Fruit fly (Drosophila melanogaster) whole organism, embryonic: ENCODE results near the gene CG43693.

Experiments used
- Bteb2 ChIP-seq: fragments of 200-800 bp; sonication (Bioruptor generic); optimal IDR thresholded peaks from 2 replicates; lab custom pipeline; 2016; ENCODE audit warnings: missing biosample characterization, missing genetic modification characterization
- CG10147 ChIP-seq: fragments of 200-800 bp; sonication (Bioruptor generic); optimal IDR thresholded peaks from 2 replicates; lab custom pipeline; 2019; ENCODE audit warnings: missing biosample characterization, mild to moderate bottlenecking, missing genetic modification characterization, moderate library complexity
- CG11398 ChIP-seq: fragments of 200-800 bp; sonication (Bioruptor generic); optimal IDR thresholded peaks from 2 replicates; lab custom pipeline; 2016; ENCODE audit warnings: missing biosample characterization, missing genetic modification characterization
- CG12942 ChIP-seq: fragments of 200-800 bp; sonication (Bioruptor generic); optimal IDR thresholded peaks from 3 replicates; lab custom pipeline; 2016; ENCODE audit warnings: missing biosample characterization, missing genetic modification characterization
- CG32767 ChIP-seq: fragments of 200-800 bp; sonication (Bioruptor generic); IDR thresholded peaks from 2 replicates; pipeline ENCODE4 v1.3.6; 2022; ENCODE audit warnings: missing biosample characterization, missing genetic modification characterization
- CG6791 ChIP-seq: fragments of 200-800 bp; sonication (Bioruptor generic); IDR thresholded peaks from 3 replicates; pipeline ENCODE4 v1.3.6; 2022; ENCODE audit warnings: missing biosample characterization, missing genetic modification characterization; ENCODE audit not compliant: partially characterized antibody
- CG7745 ChIP-seq: fragments of 200-800 bp; sonication (Bioruptor generic); optimal IDR thresholded peaks from 2 replicates; lab custom pipeline; 2018; ENCODE audit warnings: missing biosample characterization, mild to moderate bottlenecking, missing genetic modification characterization, moderate library complexity
- CG7963 ChIP-seq: fragments of 200-800 bp; sonication (Bioruptor generic); IDR thresholded peaks from 3 replicates; pipeline ENCODE4 v1.3.6; 2022; ENCODE audit warnings: missing biosample characterization, missing genetic modification characterization; ENCODE audit not compliant: partially characterized antibody
- CG8765 ChIP-seq: fragments of 200-800 bp; sonication (Bioruptor generic); IDR thresholded peaks from 2 replicates; pipeline ENCODE4 v1.3.6; 2022; ENCODE audit warnings: missing biosample characterization, missing genetic modification characterization
- CG9727 ChIP-seq: fragments of 200-800 bp; sonication (Bioruptor generic); optimal IDR thresholded peaks from 3 replicates; lab custom pipeline; 2017; ENCODE audit warnings: missing biosample characterization, mild to moderate bottlenecking, missing genetic modification characterization
- CG9797 ChIP-seq: fragments of 200-800 bp; sonication (Bioruptor generic); optimal IDR thresholded peaks from 3 replicates; lab custom pipeline; 2018; ENCODE audit warnings: missing biosample characterization, mild to moderate bottlenecking, missing genetic modification characterization
- CG9817 ChIP-seq: fragments of 200-800 bp; sonication (Bioruptor generic); optimal IDR thresholded peaks from 2 replicates; lab custom pipeline; 2018; ENCODE audit warnings: missing biosample characterization, mild to moderate bottlenecking, missing genetic modification characterization, moderate library complexity
- Chrac-16 ChIP-seq: fragments of 200-800 bp; sonication (Bioruptor generic); optimal IDR thresholded peaks from 3 replicates; lab custom pipeline; 2016; ENCODE audit warnings: missing biosample characterization, missing genetic modification characterization
- D ChIP-seq, 2 experiments: fragments of 200-800 bp in 1 of 2; fragments of >200 bp in 1 of 2; sonication (Bioruptor generic) in 1 of 2; optimal IDR thresholded peaks; 2 replicates in 1 of 2; 3 replicates in 1 of 2; lab custom pipeline; 2017; ENCODE audit warnings: mild to moderate bottlenecking in 1 of 2, missing biosample characterization in 1 of 2, missing genetic modification characterization in 1 of 2, missing genetic modification reagents in 1 of 2
- Fer2 ChIP-seq: fragments of 200-800 bp; sonication (Bioruptor generic); optimal IDR thresholded peaks from 2 replicates; lab custom pipeline; 2018; ENCODE audit warnings: missing biosample characterization, mild to moderate bottlenecking, missing genetic modification characterization, moderate library complexity
- GATAe ChIP-seq: fragments of 200-800 bp; sonication (Bioruptor generic); conservative IDR thresholded peaks from 2 replicates; pipeline ENCODE4 v1.3.6; 2022; ENCODE audit warnings: missing biosample characterization, missing genetic modification characterization
- HLH54F ChIP-seq: fragments of 200-800 bp; sonication (Bioruptor generic); optimal IDR thresholded peaks from 3 replicates; lab custom pipeline; 2016; ENCODE audit warnings: missing biosample characterization, missing genetic modification characterization
- Med ChIP-seq: fragments of 200-800 bp; sonication (Bioruptor generic); peaks from one replicate; lab custom pipeline; 2016; ENCODE audit warnings: missing biosample characterization, missing genetic modification characterization, mild to moderate bottlenecking, inconsistent platforms, moderate library complexity
- NC2α ChIP-seq: fragments of 200-800 bp; sonication (Bioruptor generic); optimal IDR thresholded peaks from 2 replicates; lab custom pipeline; 2016; ENCODE audit warnings: missing biosample characterization, missing genetic modification characterization
- NC2β ChIP-seq: fragments of 200-800 bp; sonication (Bioruptor generic); optimal IDR thresholded peaks from 2 replicates; lab custom pipeline; 2016; ENCODE audit warnings: missing biosample characterization, missing genetic modification characterization
- Neu2 ChIP-seq: fragments of 200-800 bp; sonication (Bioruptor generic); optimal IDR thresholded peaks from 3 replicates; lab custom pipeline; 2016; ENCODE audit warnings: missing biosample characterization, missing genetic modification characterization, borderline replicate concordance
- Opbp ChIP-seq: fragments of 200-800 bp; sonication (Bioruptor generic); IDR thresholded peaks from 3 replicates; pipeline ENCODE4 v1.3.6; 2022; ENCODE audit warnings: missing biosample characterization, missing genetic modification characterization; ENCODE audit not compliant: partially characterized antibody
- Ptx1 ChIP-seq: fragments of 200-800 bp; sonication (Bioruptor generic); IDR thresholded peaks from 2 replicates; pipeline ENCODE4 v1.3.6; 2022; ENCODE audit warnings: missing biosample characterization, missing genetic modification characterization
- abd-A ChIP-seq: fragments of 200-800 bp; sonication (Bioruptor generic); optimal IDR thresholded peaks from 3 replicates; lab custom pipeline; 2019; ENCODE audit warnings: missing biosample characterization, mild to moderate bottlenecking, missing genetic modification characterization, moderate library complexity
- amos ChIP-seq: fragments of 200-800 bp; sonication (Bioruptor generic); IDR thresholded peaks from 2 replicates; pipeline ENCODE4 v1.3.6; 2022; ENCODE audit warnings: missing biosample characterization, missing genetic modification characterization; ENCODE audit not compliant: partially characterized antibody
- ato ChIP-seq: fragments of 200-800 bp; sonication (Bioruptor generic); IDR thresholded peaks from 2 replicates; pipeline ENCODE4 v1.3.6; 2022; ENCODE audit warnings: missing biosample characterization, missing genetic modification characterization; ENCODE audit not compliant: partially characterized antibody
- bbx ChIP-seq: fragments of 200-800 bp; sonication (Bioruptor generic); IDR thresholded peaks from 2 replicates; pipeline ENCODE4 v1.3.6; 2022; ENCODE audit warnings: missing biosample characterization, missing genetic modification characterization; ENCODE audit not compliant: partially characterized antibody
- btn ChIP-seq: fragments of 200-800 bp; sonication (Bioruptor generic); optimal IDR thresholded peaks from 2 replicates; lab custom pipeline; 2016; ENCODE audit warnings: missing biosample characterization, missing genetic modification characterization
- cad ChIP-seq: fragments of >200 bp; optimal IDR thresholded peaks from 2 replicates; lab custom pipeline; 2017; ENCODE audit warnings: missing biosample characterization, missing genetic modification characterization
- dysf ChIP-seq: fragments of 200-800 bp; sonication (Bioruptor generic); IDR thresholded peaks from 3 replicates; pipeline ENCODE4 v1.3.6; 2022; ENCODE audit warnings: missing biosample characterization, missing genetic modification characterization
- insv ChIP-seq, 2 experiments: fragments of 200-800 bp; sonication (Bioruptor generic); optimal IDR thresholded peaks; 3 replicates each; lab custom pipeline; 2016 to 2018; ENCODE audit warnings: missing biosample characterization in 2 of 2, missing genetic modification characterization in 2 of 2
- kni ChIP-seq: fragments of 200-800 bp; sonication (Bioruptor generic); optimal IDR thresholded peaks from 3 replicates; lab custom pipeline; 2017; ENCODE audit warnings: mild to moderate bottlenecking, missing biosample characterization, missing genetic modification reagents, missing genetic modification characterization
- knrl ChIP-seq: fragments of 200-800 bp; sonication (Bioruptor generic); IDR thresholded peaks from 3 replicates; pipeline ENCODE4 v1.3.6; 2022; ENCODE audit warnings: missing biosample characterization, missing genetic modification characterization; ENCODE audit not compliant: partially characterized antibody
- nerfin-1 ChIP-seq: fragments of 200-800 bp; sonication (Bioruptor generic); optimal IDR thresholded peaks from 3 replicates; lab custom pipeline; 2019; ENCODE audit warnings: missing biosample characterization, mild to moderate bottlenecking, missing genetic modification characterization, moderate library complexity
- nerfin-2 ChIP-seq: fragments of 200-800 bp; sonication (Bioruptor generic); IDR thresholded peaks from 2 replicates; pipeline ENCODE4 v1.3.6; 2022; ENCODE audit warnings: missing biosample characterization, missing genetic modification characterization; ENCODE audit not compliant: partially characterized antibody
- nom ChIP-seq: fragments of 200-800 bp; sonication (Bioruptor generic); optimal IDR thresholded peaks from 2 replicates; lab custom pipeline; 2017; ENCODE audit warnings: missing biosample characterization, missing genetic modification characterization, mild to moderate bottlenecking, moderate library complexity, missing genetic modification reagents
- oc ChIP-seq: fragments of 200-800 bp; sonication (Bioruptor generic); optimal IDR thresholded peaks from 2 replicates; lab custom pipeline; 2018; ENCODE audit warnings: missing biosample characterization, mild to moderate bottlenecking, missing genetic modification characterization, moderate library complexity
- pita ChIP-seq: fragments of 200-800 bp; sonication (Bioruptor generic); optimal IDR thresholded peaks from 2 replicates; lab custom pipeline; 2017; ENCODE audit warnings: missing biosample characterization, mild to moderate bottlenecking, missing genetic modification characterization
- pros ChIP-seq: fragments of 200-800 bp; sonication (Bioruptor generic); optimal IDR thresholded peaks from 3 replicates; lab custom pipeline; 2019; ENCODE audit warnings: missing biosample characterization, mild to moderate bottlenecking, missing genetic modification characterization, moderate library complexity
- sens-2 ChIP-seq: fragments of 200-800 bp; sonication (Bioruptor generic); IDR thresholded peaks from 2 replicates; pipeline ENCODE4 v1.3.6; 2022; ENCODE audit warnings: missing biosample characterization, missing genetic modification characterization
- seq ChIP-seq: fragments of 200-800 bp; sonication (Bioruptor generic); IDR thresholded peaks from 2 replicates; pipeline ENCODE4 v1.3.6; 2022; ENCODE audit warnings: missing biosample characterization, missing genetic modification characterization
- slbo ChIP-seq: fragments of 200-800 bp; sonication (Bioruptor generic); IDR thresholded peaks from 2 replicates; pipeline ENCODE4 v1.3.6; 2022; ENCODE audit warnings: missing biosample characterization, missing genetic modification characterization
- tll ChIP-seq, 2 experiments: fragments of 200-800 bp in 1 of 2; fragments of >200 bp in 1 of 2; sonication (Bioruptor generic) in 1 of 2; optimal IDR thresholded peaks; 2 replicates each; lab custom pipeline; 2017 to 2019; ENCODE audit warnings: missing biosample characterization in 2 of 2, missing genetic modification characterization in 2 of 2, mild to moderate bottlenecking in 1 of 2, moderate library complexity in 1 of 2
- tna ChIP-seq: fragments of 200-800 bp; sonication (Bioruptor generic); IDR thresholded peaks from 2 replicates; pipeline ENCODE4 v1.3.6; 2022; ENCODE audit warnings: missing biosample characterization, missing genetic modification characterization; ENCODE audit not compliant: partially characterized antibody
- unc-4 ChIP-seq: fragments of 200-800 bp; sonication (Bioruptor generic); IDR thresholded peaks from 2 replicates; pipeline ENCODE4 v1.3.6; 2022; ENCODE audit warnings: missing biosample characterization, missing genetic modification characterization; ENCODE audit not compliant: partially characterized antibody
- vnd ChIP-seq: fragments of 200-800 bp; sonication (Bioruptor generic); IDR thresholded peaks from 3 replicates; pipeline ENCODE4 v1.3.6; 2022; ENCODE audit warnings: missing biosample characterization, missing genetic modification characterization; ENCODE audit not compliant: partially characterized antibody
- z ChIP-seq: fragments of 200-800 bp; sonication (Bioruptor generic); IDR thresholded peaks from 3 replicates; pipeline ENCODE4 v1.3.6; 2022; ENCODE audit warnings: missing biosample characterization, missing genetic modification characterization

The CG43693 gene

dm6 chr3L:11015203-11015602 is 36.0 kb downstream of the CG43693 start (continued):
- TF ChIP-seq Neu2 (GFP tag; lab: Kevin White, UChicago), result no peak
- TF ChIP-seq Med, result no peak
- TF ChIP-seq abd-A (tag; lab: Kevin White, UChicago), result peak; percentile 92
- no peak for TF ChIP-seq CG11398 (GFP tag; lab: Kevin White, UChicago)
- no peak for TF ChIP-seq unc-4 (GFP tag; lab: Robert Waterston, UW)
- TF ChIP-seq slbo (GFP tag; lab: Robert Waterston, UW), result no peak
- TF ChIP-seq pros (GFP tag; lab: Kevin White, UChicago), result peak; percentile 43
- TF ChIP-seq CG10147, result no peak
- no peak for TF ChIP-seq Chrac-16 (GFP tag; lab: Kevin White, UChicago)
- no peak for TF ChIP-seq HLH54F (GFP tag; lab: Kevin White, UChicago)
- no peak for TF ChIP-seq CG6791 (GFP tag; lab: Robert Waterston, UW)
- TF ChIP-seq btn (GFP tag; lab: Kevin White, UChicago), result no peak
- no peak for TF ChIP-seq CG32767
- TF ChIP-seq cad (GFP tag; lab: Kevin White, UChicago), result no peak
- TF ChIP-seq Bteb2 (GFP tag; lab: Kevin White, UChicago), result no peak
- no peak for TF ChIP-seq NC2α (GFP tag; lab: Kevin White, UChicago)
- TF ChIP-seq z (GFP tag; lab: Robert Waterston, UW), result no peak
- TF ChIP-seq oc (tag; lab: Kevin White, UChicago), result peak; percentile 44
- TF ChIP-seq sens-2, result no peak
- no peak for TF ChIP-seq NC2β (GFP tag; lab: Kevin White, UChicago)
- TF ChIP-seq CG9797, result no peak
- TF ChIP-seq CG9727 (GFP tag; lab: Kevin White, UChicago), result no peak
- no peak for TF ChIP-seq CG7745 (tag; lab: Kevin White, UChicago)
- no peak for TF ChIP-seq insv (GFP tag; optimal IDR thresholded peaks at IDR 0.05; lab: Kevin White, UChicago)
- no peak for TF ChIP-seq knrl (GFP tag; lab: Robert Waterston, UW)
- no peak for TF ChIP-seq Fer2
- no peak for TF ChIP-seq CG9817
- no peak for TF ChIP-seq nom (GFP tag; lab: Kevin White, UChicago)
- TF ChIP-seq GATAe (GFP tag; lab: Robert Waterston, UW), result no peak
- TF ChIP-seq kni (GFP tag; lab: Kevin White, UChicago), result peak; percentile 50
- no peak for TF ChIP-seq CG12942 (GFP tag; lab: Kevin White, UChicago)

dm6 chr3L:11011610-11012202 is 39.5 kb downstream of the CG43693 start:
- peak; percentile 91; the same call in 2 of the 3 replicates for TF ChIP-seq Opbp
- TF ChIP-seq CG6791 (GFP tag; lab: Robert Waterston, UW), result peak; percentile 94
- no peak for TF ChIP-seq Ptx1 (GFP tag; lab: Robert Waterston, UW)
- TF ChIP-seq CG7963, result peak; percentile 80; the same call in 2 of the 3 replicates
- 0 out of 3 replicates have a peak, but pooled peaks have one; percentile 10 for TF ChIP-seq dysf (GFP tag; lab: Robert Waterston, UW)
- TF ChIP-seq D (optimal IDR thresholded peaks at IDR 0.05; lab: Kevin White, UChicago), result peak; percentile 54
- TF ChIP-seq D (GFP tag; optimal IDR thresholded peaks at IDR 0.05; lab: Kevin White, UChicago), result no peak
- TF ChIP-seq pita (GFP tag; lab: Kevin White, UChicago), result no peak
- no peak for TF ChIP-seq CG8765 (GFP tag; lab: Robert Waterston, UW)
- TF ChIP-seq bbx (GFP tag; lab: Robert Waterston, UW), result peak; percentile 94
- no peak for TF ChIP-seq tll (GFP tag; optimal IDR thresholded peaks at IDR 0.05; lab: Kevin White, UChicago)
- peak; percentile 93 for TF ChIP-seq pros (GFP tag; lab: Kevin White, UChicago)
- TF ChIP-seq ato (GFP tag; lab: Robert Waterston, UW), result peak; percentile 69
- peak; percentile 100 for TF ChIP-seq nerfin-1 (tag; lab: Kevin White, UChicago)
- peak; percentile 30; the same call in 1 of the 3 replicates for TF ChIP-seq vnd (GFP tag; lab: Robert Waterston, UW)
- peak; percentile 58 for TF ChIP-seq tna (GFP tag; lab: Robert Waterston, UW)
- peak; percentile 40; the same call in 1 of the 2 replicates for TF ChIP-seq amos (GFP tag; lab: Robert Waterston, UW)
- 0 out of 2 replicates have a peak, but pooled peaks have one; percentile 35 for TF ChIP-seq seq (GFP tag; lab: Robert Waterston, UW)
- peak; percentile 61; the same call in 1 of the 2 replicates for TF ChIP-seq nerfin-2 (GFP tag; lab: Robert Waterston, UW)
